Fruit fly (Drosophila melanogaster) whole organism, embryonic: Measurements from ENCODE around the gene rhea.

ENCODE experiments used
- Asciz ChIP-seq: fragments of 200-800 bp; sonication (Bioruptor generic); optimal IDR thresholded peaks from 2 replicates; lab custom pipeline; 2017; ENCODE audit warnings: missing biosample characterization, mild to moderate bottlenecking, missing genetic modification characterization, missing genetic modification reagents
- BEAF-32 ChIP-seq: fragments of 200-800 bp; sonication (Bioruptor generic); optimal IDR thresholded peaks from 3 replicates; lab custom pipeline; 2017; ENCODE audit warnings: missing biosample characterization, missing genetic modification characterization, mild to moderate bottlenecking, moderate library complexity, missing genetic modification reagents
- CG1024 ChIP-seq: fragments of 200-800 bp; sonication (Bioruptor generic); IDR thresholded peaks from 2 replicates; pipeline ENCODE4 v1.3.6; 2022; ENCODE audit warnings: missing biosample characterization, missing genetic modification characterization
- CG10274 ChIP-seq: fragments of 200-800 bp; sonication (Bioruptor generic); optimal IDR thresholded peaks from 3 replicates; lab custom pipeline; 2017; ENCODE audit warnings: missing biosample characterization, mild to moderate bottlenecking, missing genetic modification characterization
- CG10979 ChIP-seq: fragments of 200-800 bp; sonication (Bioruptor generic); optimal IDR thresholded peaks from 2 replicates; lab custom pipeline; 2018; ENCODE audit warnings: missing biosample characterization, mild to moderate bottlenecking, missing genetic modification characterization, moderate library complexity
- CG12299 ChIP-seq: fragments of 200-800 bp; sonication (Bioruptor generic); optimal IDR thresholded peaks from 2 replicates; lab custom pipeline; 2018; ENCODE audit warnings: missing biosample characterization, mild to moderate bottlenecking, missing genetic modification characterization
- CG12769 ChIP-seq: fragments of 200-800 bp; sonication (Bioruptor generic); optimal IDR thresholded peaks from 2 replicates; lab custom pipeline; 2019; ENCODE audit warnings: missing biosample characterization, mild to moderate bottlenecking, missing genetic modification characterization, moderate library complexity
- CG14014 ChIP-seq: fragments of 200-800 bp; sonication (Bioruptor generic); IDR thresholded peaks from 2 replicates; pipeline ENCODE4 v1.3.6; 2022; ENCODE audit warnings: missing biosample characterization, missing genetic modification characterization
- CG14667 ChIP-seq: fragments of 200-800 bp; sonication (Bioruptor generic); IDR thresholded peaks from 2 replicates; pipeline ENCODE4 v1.3.6; 2022; ENCODE audit warnings: missing biosample characterization, missing genetic modification characterization
- CG17359 ChIP-seq: fragments of 200-800 bp; sonication (Bioruptor generic); optimal IDR thresholded peaks from 3 replicates; lab custom pipeline; 2018; ENCODE audit warnings: missing biosample characterization, mild to moderate bottlenecking, missing genetic modification characterization, moderate library complexity
- CG2116 ChIP-seq: fragments of 200-800 bp; sonication (Bioruptor generic); optimal IDR thresholded peaks from 3 replicates; lab custom pipeline; 2018; ENCODE audit warnings: missing biosample characterization, mild to moderate bottlenecking, missing genetic modification characterization
- CG30020 ChIP-seq: fragments of 200-800 bp; optimal IDR thresholded peaks from 2 replicates; lab custom pipeline; 2019; ENCODE audit warnings: missing biosample characterization, mild to moderate bottlenecking, missing genetic modification characterization, moderate library complexity
- CG34376 ChIP-seq: fragments of 200-800 bp; sonication (Bioruptor generic); optimal IDR thresholded peaks from 2 replicates; lab custom pipeline; 2018; ENCODE audit warnings: missing biosample characterization, mild to moderate bottlenecking, missing genetic modification characterization
- CG3726 ChIP-seq: fragments of 200-800 bp; sonication (Bioruptor generic); IDR thresholded peaks from 3 replicates; pipeline ENCODE4, ENCODE4 v1.3.6; 2022; ENCODE audit warnings: missing biosample characterization, missing genetic modification characterization
- CG3838 ChIP-seq: fragments of 200-800 bp; sonication (Bioruptor generic); optimal IDR thresholded peaks from 3 replicates; lab custom pipeline; 2016; ENCODE audit warnings: missing biosample characterization, missing genetic modification characterization
- CG4730 ChIP-seq: fragments of 200-800 bp; sonication (Bioruptor generic); IDR thresholded peaks from 2 replicates; pipeline ENCODE4 v1.3.6; 2022; ENCODE audit warnings: missing biosample characterization, missing genetic modification characterization
- CG6175 ChIP-seq: fragments of 200-800 bp; sonication (Bioruptor generic); IDR thresholded peaks from 3 replicates; pipeline ENCODE4 v1.3.6; 2022; ENCODE audit warnings: missing biosample characterization, missing genetic modification characterization
- CG6689 ChIP-seq: fragments of 200-800 bp; sonication (Bioruptor generic); IDR thresholded peaks from 2 replicates; pipeline ENCODE4 v1.3.6; 2022; ENCODE audit warnings: missing biosample characterization, missing genetic modification characterization
- CG6854 ChIP-seq: fragments of 200-800 bp; sonication (Bioruptor generic); optimal IDR thresholded peaks from 3 replicates; lab custom pipeline; 2017; ENCODE audit warnings: missing biosample characterization, mild to moderate bottlenecking, missing genetic modification characterization
- CG7928 ChIP-seq: fragments of 200-800 bp; sonication (Bioruptor generic); optimal IDR thresholded peaks from 2 replicates; lab custom pipeline; 2017; ENCODE audit warnings: missing biosample characterization, mild to moderate bottlenecking, missing genetic modification characterization
- Dip2 ChIP-seq: fragments of 200-800 bp; sonication (Bioruptor generic); IDR thresholded peaks from 2 replicates; pipeline ENCODE4 v1.3.6; 2022; ENCODE audit warnings: missing biosample characterization, missing genetic modification characterization
- HLHmδ ChIP-seq: fragments of 200-800 bp; sonication (Bioruptor generic); optimal IDR thresholded peaks from 2 replicates; lab custom pipeline; 2018; ENCODE audit warnings: missing biosample characterization, mild to moderate bottlenecking, missing genetic modification characterization, moderate library complexity
- Kr ChIP-seq: fragments of 200-800 bp; sonication (Bioruptor generic); optimal IDR thresholded peaks from 2 replicates; lab custom pipeline; 2017; ENCODE audit warnings: missing biosample characterization, mild to moderate bottlenecking, missing genetic modification characterization
- Lhr ChIP-seq: fragments of 200-800 bp; sonication (Bioruptor generic); optimal IDR thresholded peaks from 3 replicates; lab custom pipeline; 2017; ENCODE audit warnings: mild to moderate bottlenecking, missing biosample characterization, missing genetic modification reagents, missing genetic modification characterization
- Lpt ChIP-seq: fragments of >200 bp; optimal IDR thresholded peaks from 2 replicates; lab custom pipeline; 2018; ENCODE audit warnings: missing biosample characterization, missing genetic modification characterization
- Rfx ChIP-seq: fragments of 200-800 bp; sonication (Bioruptor generic); IDR thresholded peaks from 2 replicates; pipeline ENCODE4 v1.3.6; 2022; ENCODE audit warnings: missing biosample characterization, missing genetic modification characterization
- Spps ChIP-seq: fragments of 200-800 bp; sonication (Bioruptor generic); optimal IDR thresholded peaks from 2 replicates; lab custom pipeline; 2018; ENCODE audit warnings: missing biosample characterization, mild to moderate bottlenecking, missing genetic modification characterization
- Sry-δ ChIP-seq: fragments of 200-800 bp; sonication (Bioruptor generic); optimal IDR thresholded peaks from 2 replicates; lab custom pipeline; 2016; ENCODE audit warnings: missing biosample characterization, missing genetic modification characterization
- Taf1 ChIP-seq: fragments of 200-800 bp; sonication (Bioruptor generic); IDR thresholded peaks from 2 replicates; pipeline ENCODE4 v1.3.6; 2022; ENCODE audit warnings: missing biosample characterization, missing genetic modification characterization
- amos ChIP-seq: fragments of 200-800 bp; sonication (Bioruptor generic); IDR thresholded peaks from 2 replicates; pipeline ENCODE4 v1.3.6; 2022; ENCODE audit warnings: missing biosample characterization, missing genetic modification characterization; ENCODE audit not compliant: partially characterized antibody
- az2 ChIP-seq: fragments of 200-800 bp; sonication (Bioruptor generic); optimal IDR thresholded peaks from 3 replicates; lab custom pipeline; 2016; ENCODE audit warnings: missing biosample characterization, missing genetic modification characterization
- bigmax ChIP-seq: fragments of 200-800 bp; sonication (Bioruptor generic); optimal IDR thresholded peaks from 2 replicates; lab custom pipeline; 2018; ENCODE audit warnings: missing biosample characterization, mild to moderate bottlenecking, missing genetic modification characterization
- croc ChIP-seq: fragments of 200-800 bp; sonication (Bioruptor generic); conservative IDR thresholded peaks from 3 replicates; pipeline ENCODE4 v1.3.6; 2022; ENCODE audit warnings: missing biosample characterization, missing genetic modification characterization
- hbn ChIP-seq: fragments of 200-800 bp; sonication (Bioruptor generic); IDR thresholded peaks from 2 replicates; pipeline ENCODE4 v1.3.6; 2022; ENCODE audit warnings: missing biosample characterization, missing genetic modification characterization; ENCODE audit not compliant: partially characterized antibody
- ind ChIP-seq: fragments of 200-800 bp; sonication (Bioruptor generic); optimal IDR thresholded peaks from 3 replicates; lab custom pipeline; 2016; ENCODE audit warnings: missing biosample characterization, missing genetic modification characterization
- inv ChIP-seq: fragments of 200-800 bp; sonication (Bioruptor generic); IDR thresholded peaks from 2 replicates; pipeline ENCODE4 v1.3.6; 2022; ENCODE audit warnings: missing biosample characterization, missing genetic modification characterization; ENCODE audit not compliant: partially characterized antibody
- kah ChIP-seq: fragments of 200-800 bp; sonication (Bioruptor generic); optimal IDR thresholded peaks from 2 replicates; lab custom pipeline; 2018; ENCODE audit warnings: missing biosample characterization, mild to moderate bottlenecking, missing genetic modification characterization
- kay ChIP-seq: fragments of 200-800 bp; sonication (Bioruptor generic); optimal IDR thresholded peaks from 2 replicates; lab custom pipeline; 2016; ENCODE audit warnings: missing biosample characterization, missing genetic modification characterization
- klu ChIP-seq: fragments of 200-800 bp; sonication (Bioruptor generic); IDR thresholded peaks from 2 replicates; pipeline ENCODE4 v1.3.6; 2022; ENCODE audit warnings: missing biosample characterization, missing genetic modification characterization
- nau ChIP-seq: fragments of 200-800 bp; sonication (Bioruptor generic); optimal IDR thresholded peaks from 3 replicates; lab custom pipeline; 2017; ENCODE audit warnings: missing biosample characterization, mild to moderate bottlenecking, missing genetic modification characterization, missing genetic modification reagents
- p53 ChIP-seq: fragments of 200-800 bp; sonication (Bioruptor generic); optimal IDR thresholded peaks from 2 replicates; lab custom pipeline; 2016; ENCODE audit warnings: missing biosample characterization, missing genetic modification characterization
- pita ChIP-seq: fragments of 200-800 bp; sonication (Bioruptor generic); optimal IDR thresholded peaks from 2 replicates; lab custom pipeline; 2017; ENCODE audit warnings: missing biosample characterization, mild to moderate bottlenecking, missing genetic modification characterization
- pnt ChIP-seq: fragments of 200-800 bp; sonication (Bioruptor generic); optimal IDR thresholded peaks from 3 replicates; lab custom pipeline; 2016; ENCODE audit warnings: missing biosample characterization, missing genetic modification characterization
- rib ChIP-seq: fragments of 200-800 bp; sonication (Bioruptor generic); IDR thresholded peaks from 2 replicates; pipeline ENCODE4 v1.3.6; 2022; ENCODE audit warnings: missing biosample characterization, missing genetic modification characterization
- sens ChIP-seq: fragments of 200-800 bp; sonication (Bioruptor generic); peaks from one replicate; lab custom pipeline; 2016; ENCODE audit warnings: missing biosample characterization, missing genetic modification characterization
- seq ChIP-seq: fragments of 200-800 bp; sonication (Bioruptor generic); IDR thresholded peaks from 2 replicates; pipeline ENCODE4 v1.3.6; 2022; ENCODE audit warnings: missing biosample characterization, missing genetic modification characterization
- sim ChIP-seq: fragments of 200-800 bp; sonication (Bioruptor generic); IDR thresholded peaks from 2 replicates; pipeline ENCODE4 v1.3.6; 2022; ENCODE audit warnings: missing biosample characterization, missing genetic modification characterization
- tio ChIP-seq: fragments of 200-800 bp; sonication (Bioruptor generic); optimal IDR thresholded peaks from 2 replicates; lab custom pipeline; 2017; ENCODE audit warnings: missing biosample characterization, missing genetic modification characterization, inconsistent platforms
- tup ChIP-seq: fragments of 200-800 bp; sonication (Bioruptor generic); optimal IDR thresholded peaks from 2 replicates; lab custom pipeline; 2016; ENCODE audit warnings: missing biosample characterization, mild to moderate bottlenecking, missing genetic modification characterization, moderate library complexity
- wor ChIP-seq: fragments of 200-800 bp; sonication (Bioruptor generic); IDR thresholded peaks from 2 replicates; pipeline ENCODE4 v1.3.6; 2022; ENCODE audit warnings: missing biosample characterization, missing genetic modification characterization

Gene rhea

DNA sequence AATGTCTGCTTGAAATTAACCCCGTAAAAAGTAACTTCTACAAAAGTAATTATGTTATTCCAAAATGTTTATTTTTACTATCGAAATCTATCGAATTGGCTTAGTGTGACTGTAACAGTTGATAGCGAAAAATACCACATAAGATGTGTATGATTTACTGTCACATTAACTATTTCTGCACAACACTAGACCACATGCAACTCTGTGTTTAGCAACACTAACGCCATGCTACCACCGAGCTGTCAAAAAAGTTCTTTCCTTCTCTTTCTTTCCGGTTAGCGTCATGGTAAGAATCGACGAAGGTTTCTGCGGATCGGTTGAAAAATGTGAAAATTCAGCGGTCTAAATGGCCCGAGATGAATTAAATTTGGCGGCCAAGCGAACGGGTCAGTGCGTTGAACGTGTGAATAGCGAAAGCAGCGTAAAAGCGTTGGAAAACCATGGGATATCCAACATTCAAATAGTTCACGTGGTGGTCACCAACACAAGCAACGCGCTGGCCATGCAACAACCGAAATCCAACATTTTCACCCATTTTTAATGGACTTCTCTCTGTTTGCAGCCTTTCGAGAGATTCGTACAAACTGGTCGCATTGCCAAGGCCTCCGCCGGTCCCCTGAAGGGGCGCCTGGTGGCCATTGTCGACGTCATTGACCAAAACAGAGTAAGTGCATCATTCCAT, 56.1 kb downstream of the rhea start, which contains the start of the genes Nelf-E and RpL14 (continued):
- TF ChIP-seq Asciz (GFP tag; lab: Kevin White, UChicago) (peak; percentile 95), CG1024 (GFP tag; lab: Robert Waterston, UW) (peak; percentile 93), CG12769 (tag; lab: Kevin White, UChicago) (peak; percentile 96), CG7928 (peak; percentile 76), CG14014 (GFP tag; lab: Robert Waterston, UW) (peak; percentile 92), Rfx (GFP tag; lab: Robert Waterston, UW) (peak; percentile 98), Dip2 (GFP tag; lab: Robert Waterston, UW) (no peak), CG4730 (peak; percentile 82), sens (GFP tag; lab: Kevin White, UChicago) (peak; percentile 99), wor (GFP tag; lab: Robert Waterston, UW) (peak; percentile 52), tio (GFP tag; lab: Kevin White, UChicago) (no peak), Lhr (GFP tag; lab: Kevin White, UChicago) (peak; percentile 96), tup (peak; percentile 89), CG6175 (GFP tag; lab: Robert Waterston, UW) (peak; percentile 94), ind (GFP tag; lab: Kevin White, UChicago) (peak; percentile 84), p53 (GFP tag; lab: Kevin White, UChicago) (peak; percentile 93), CG17359 (peak; percentile 96), CG10274 (GFP tag; lab: Kevin White, UChicago) (peak; percentile 88), CG30020 (tag; lab: Kevin White, UChicago) (peak; percentile 83), bigmax (GFP tag; lab: Kevin White, UChicago) (peak; percentile 86), CG6854 (GFP tag; lab: Kevin White, UChicago) (peak; percentile 94), BEAF-32 (GFP tag; lab: Kevin White, UChicago) (peak; percentile 67), pnt (GFP tag; lab: Kevin White, UChicago) (peak; percentile 73), CG10979 (tag; lab: Kevin White, UChicago) (peak; percentile 86), CG12299 (peak; percentile 90), Taf1 (peak; percentile 75), CG3726 (peak; percentile 39; the same call in 1 of the 3 replicates), Sry-δ (GFP tag; lab: Kevin White, UChicago) (peak; percentile 82), Kr (peak; percentile 86), CG14667 (GFP tag; lab: Robert Waterston, UW) (peak; percentile 81), kay (GFP tag; lab: Kevin White, UChicago) (no peak), Lpt (no peak), CG34376 (GFP tag; lab: Kevin White, UChicago) (peak; percentile 98), seq (GFP tag; lab: Robert Waterston, UW) (peak; percentile 88), CG3838 (GFP tag; lab: Kevin White, UChicago) (peak; percentile 86), rib (GFP tag; lab: Robert Waterston, UW) (peak; percentile 84), az2 (GFP tag; lab: Kevin White, UChicago) (peak; percentile 76), CG6689 (GFP tag; lab: Robert Waterston, UW) (peak; percentile 86), hbn (GFP tag; lab: Robert Waterston, UW) (no peak), inv (no peak), pita (GFP tag; lab: Kevin White, UChicago) (no peak), HLHmδ (peak; percentile 98), CG2116 (peak; percentile 100), Spps (tag; lab: Kevin White, UChicago) (peak; percentile 81), klu (GFP tag; lab: Robert Waterston, UW) (peak; percentile 85), croc (peak; percentile 79), nau (no peak), sim (GFP tag; lab: Robert Waterston, UW) (peak; percentile 86), kah (GFP tag; lab: Kevin White, UChicago) (peak; percentile 92), amos (GFP tag; lab: Robert Waterston, UW) (peak; percentile 60)
